Fruit fly (Drosophila melanogaster) whole organism, embryonic: ENCODE data around the gene zye.

Source experiments
- ATbp ChIP-seq: fragments of 200-800 bp; sonication (Bioruptor generic); optimal IDR thresholded peaks from 2 replicates; lab custom pipeline; 2017; ENCODE audit warnings: missing biosample characterization, mild to moderate bottlenecking, missing genetic modification characterization, missing genetic modification reagents
- CG10462 ChIP-seq: fragments of 200-800 bp; sonication (Bioruptor generic); optimal IDR thresholded peaks from 2 replicates; lab custom pipeline; 2016; ENCODE audit warnings: missing biosample characterization, missing genetic modification characterization
- CG12104 ChIP-seq: fragments of 200-800 bp; sonication (Bioruptor generic); optimal IDR thresholded peaks from 3 replicates; lab custom pipeline; 2016; ENCODE audit warnings: missing biosample characterization, missing genetic modification characterization
- CG17186 ChIP-seq: fragments of 200-800 bp; sonication (Bioruptor generic); optimal IDR thresholded peaks from 3 replicates; lab custom pipeline; 2017; ENCODE audit warnings: missing biosample characterization, missing genetic modification reagents, missing genetic modification characterization
- CG2202 ChIP-seq: fragments of 200-800 bp; sonication (Bioruptor generic); optimal IDR thresholded peaks from 2 replicates; lab custom pipeline; 2018; ENCODE audit warnings: missing biosample characterization, mild to moderate bottlenecking, missing genetic modification characterization
- CG30403 ChIP-seq: fragments of 200-800 bp; sonication (Bioruptor generic); optimal IDR thresholded peaks from 3 replicates; lab custom pipeline; 2016; ENCODE audit warnings: missing biosample characterization, missing genetic modification characterization
- CG30431 ChIP-seq: fragments of 200-800 bp; sonication (Bioruptor generic); optimal IDR thresholded peaks from 2 replicates; lab custom pipeline; 2017; ENCODE audit warnings: missing biosample characterization, missing genetic modification characterization
- CG32532 ChIP-seq: fragments of 200-800 bp; sonication (Bioruptor generic); IDR thresholded peaks from 2 replicates; pipeline ENCODE4 v1.3.6; 2022; ENCODE audit warnings: missing biosample characterization, missing genetic modification characterization
- CG33213 ChIP-seq: fragments of 200-800 bp; sonication (Bioruptor generic); optimal IDR thresholded peaks from 3 replicates; lab custom pipeline; 2016; ENCODE audit warnings: missing biosample characterization, missing genetic modification characterization
- CG3847 ChIP-seq: fragments of 200-800 bp; sonication (Bioruptor generic); IDR thresholded peaks from 2 replicates; pipeline ENCODE4 v1.3.6; 2022; ENCODE audit warnings: missing biosample characterization, missing genetic modification characterization
- CG4707 ChIP-seq: fragments of 200-800 bp; sonication (Bioruptor generic); optimal IDR thresholded peaks from 2 replicates; lab custom pipeline; 2018; ENCODE audit warnings: missing biosample characterization, mild to moderate bottlenecking, missing genetic modification characterization, moderate library complexity
- CG5245 ChIP-seq: fragments of 200-800 bp; sonication (Bioruptor generic); optimal IDR thresholded peaks from 3 replicates; lab custom pipeline; 2016; ENCODE audit warnings: missing biosample characterization, missing genetic modification characterization
- CG6791 ChIP-seq: fragments of 200-800 bp; sonication (Bioruptor generic); IDR thresholded peaks from 3 replicates; pipeline ENCODE4 v1.3.6; 2022; ENCODE audit warnings: missing biosample characterization, missing genetic modification characterization; ENCODE audit not compliant: partially characterized antibody
- CG6854 ChIP-seq: fragments of 200-800 bp; sonication (Bioruptor generic); optimal IDR thresholded peaks from 3 replicates; lab custom pipeline; 2017; ENCODE audit warnings: missing biosample characterization, mild to moderate bottlenecking, missing genetic modification characterization
- CG7357 ChIP-seq: fragments of 200-800 bp; sonication (Bioruptor generic); IDR thresholded peaks from 3 replicates; pipeline ENCODE4 v1.3.6; 2022; ENCODE audit warnings: missing biosample characterization, missing genetic modification characterization
- CG7556 ChIP-seq: fragments of 200-800 bp; sonication (Bioruptor generic); optimal IDR thresholded peaks from 2 replicates; lab custom pipeline; 2017; ENCODE audit warnings: missing biosample characterization, mild to moderate bottlenecking, missing genetic modification characterization
- CG7745 ChIP-seq: fragments of 200-800 bp; sonication (Bioruptor generic); optimal IDR thresholded peaks from 2 replicates; lab custom pipeline; 2018; ENCODE audit warnings: missing biosample characterization, mild to moderate bottlenecking, missing genetic modification characterization, moderate library complexity
- CG8388 ChIP-seq: fragments of 200-800 bp; sonication (Bioruptor generic); optimal IDR thresholded peaks from 2 replicates; lab custom pipeline; 2019; ENCODE audit warnings: missing biosample characterization, mild to moderate bottlenecking, missing genetic modification characterization, moderate library complexity
- CG9932 ChIP-seq: fragments of 200-800 bp; sonication (Bioruptor generic); IDR thresholded peaks from 2 replicates; pipeline ENCODE4 v1.3.6; 2022; ENCODE audit warnings: missing biosample characterization, missing genetic modification characterization
- Camta ChIP-seq: fragments of 200-800 bp; sonication (Bioruptor generic); optimal IDR thresholded peaks from 2 replicates; lab custom pipeline; 2016; ENCODE audit warnings: missing biosample characterization, missing genetic modification characterization
- D19A ChIP-seq: fragments of 200-800 bp; optimal IDR thresholded peaks from 3 replicates; lab custom pipeline; 2019; ENCODE audit warnings: missing biosample characterization, mild to moderate bottlenecking, missing genetic modification characterization, moderate library complexity
- HLH3B ChIP-seq: fragments of 200-800 bp; sonication (Bioruptor generic); IDR thresholded peaks from 2 replicates; pipeline ENCODE4 v1.3.6; 2022; ENCODE audit warnings: missing biosample characterization, missing genetic modification characterization
- Hr3 ChIP-seq: fragments of 200-800 bp; sonication (Bioruptor generic); optimal IDR thresholded peaks from 3 replicates; lab custom pipeline; 2016; ENCODE audit warnings: missing biosample characterization, missing genetic modification characterization
- MBD-R2 ChIP-seq: fragments of 200-800 bp; sonication (Bioruptor generic); IDR thresholded peaks from 2 replicates; pipeline ENCODE4 v1.3.6; 2022; ENCODE audit warnings: missing biosample characterization, missing genetic modification characterization
- MTF-1 ChIP-seq: fragments of 200-800 bp; sonication (Bioruptor generic); optimal IDR thresholded peaks from 2 replicates; lab custom pipeline; 2018; ENCODE audit warnings: missing biosample characterization, mild to moderate bottlenecking, missing genetic modification characterization, borderline replicate concordance
- Med ChIP-seq: fragments of 200-800 bp; sonication (Bioruptor generic); peaks from one replicate; lab custom pipeline; 2016; ENCODE audit warnings: missing biosample characterization, missing genetic modification characterization, mild to moderate bottlenecking, inconsistent platforms, moderate library complexity
- Neu2 ChIP-seq: fragments of 200-800 bp; sonication (Bioruptor generic); optimal IDR thresholded peaks from 3 replicates; lab custom pipeline; 2016; ENCODE audit warnings: missing biosample characterization, missing genetic modification characterization, borderline replicate concordance
- Ptx1 ChIP-seq: fragments of 200-800 bp; sonication (Bioruptor generic); IDR thresholded peaks from 2 replicates; pipeline ENCODE4 v1.3.6; 2022; ENCODE audit warnings: missing biosample characterization, missing genetic modification characterization
- Sox100B ChIP-seq: fragments of 200-800 bp; sonication (Bioruptor generic); optimal IDR thresholded peaks from 3 replicates; lab custom pipeline; 2018; ENCODE audit warnings: missing biosample characterization, mild to moderate bottlenecking, missing genetic modification characterization
- az2 ChIP-seq: fragments of 200-800 bp; sonication (Bioruptor generic); optimal IDR thresholded peaks from 3 replicates; lab custom pipeline; 2016; ENCODE audit warnings: missing biosample characterization, missing genetic modification characterization
- bab2 ChIP-seq: fragments of 200-800 bp; sonication (Bioruptor generic); optimal IDR thresholded peaks from 2 replicates; lab custom pipeline; 2016; ENCODE audit warnings: missing biosample characterization, missing genetic modification characterization
- bcd ChIP-seq: fragments of 200-800 bp; sonication (Bioruptor generic); optimal IDR thresholded peaks from 2 replicates; lab custom pipeline; 2017; ENCODE audit warnings: missing biosample characterization, mild to moderate bottlenecking, missing genetic modification characterization
- bigmax ChIP-seq: fragments of 200-800 bp; sonication (Bioruptor generic); optimal IDR thresholded peaks from 2 replicates; lab custom pipeline; 2018; ENCODE audit warnings: missing biosample characterization, mild to moderate bottlenecking, missing genetic modification characterization
- fd64A ChIP-seq: fragments of 200-800 bp; sonication (Bioruptor generic); optimal IDR thresholded peaks from 3 replicates; lab custom pipeline; 2018; ENCODE audit warnings: missing biosample characterization, mild to moderate bottlenecking, missing genetic modification characterization
- gem ChIP-seq: fragments of 200-800 bp; sonication (Bioruptor generic); optimal IDR thresholded peaks from 2 replicates; lab custom pipeline; 2019; ENCODE audit warnings: missing biosample characterization, mild to moderate bottlenecking, missing genetic modification characterization, moderate library complexity
- hkb ChIP-seq, 2 experiments: fragments of 200-800 bp in 1 of 2; fragments of >200 bp in 1 of 2; sonication (Bioruptor generic) in 1 of 2; IDR thresholded peaks in 1 of 2; optimal IDR thresholded peaks in 1 of 2; 2 replicates each; pipeline versions ENCODE4 v1.3.6 to Lab custom; 2017 to 2022; ENCODE audit warnings: missing biosample characterization in 1 of 2, missing genetic modification characterization in 1 of 2
- klu ChIP-seq: fragments of 200-800 bp; sonication (Bioruptor generic); IDR thresholded peaks from 2 replicates; pipeline ENCODE4 v1.3.6; 2022; ENCODE audit warnings: missing biosample characterization, missing genetic modification characterization
- lola ChIP-seq, 3 experiments: fragments of >200 bp in 2 of 3; fragments of 200-800 bp in 1 of 3; sonication (Bioruptor generic) in 1 of 3; optimal IDR thresholded peaks; 2 replicates each; lab custom pipeline; 2017 to 2019; ENCODE audit warnings: missing biosample characterization in 3 of 3, missing genetic modification characterization in 3 of 3, mild to moderate bottlenecking in 1 of 3, moderate library complexity in 1 of 3
- maf-S ChIP-seq: fragments of 200-800 bp; sonication (Bioruptor generic); optimal IDR thresholded peaks from 2 replicates; lab custom pipeline; 2016; ENCODE audit warnings: missing biosample characterization, missing genetic modification characterization
- nau ChIP-seq: fragments of 200-800 bp; sonication (Bioruptor generic); optimal IDR thresholded peaks from 3 replicates; lab custom pipeline; 2017; ENCODE audit warnings: missing biosample characterization, mild to moderate bottlenecking, missing genetic modification characterization, missing genetic modification reagents
- p53 ChIP-seq: fragments of 200-800 bp; sonication (Bioruptor generic); optimal IDR thresholded peaks from 2 replicates; lab custom pipeline; 2016; ENCODE audit warnings: missing biosample characterization, missing genetic modification characterization
- pzg ChIP-seq: fragments of 200-800 bp; sonication (Bioruptor generic); optimal IDR thresholded peaks from 3 replicates; lab custom pipeline; 2018; ENCODE audit warnings: missing biosample characterization, mild to moderate bottlenecking, missing genetic modification characterization, moderate library complexity
- scrt ChIP-seq: fragments of 200-800 bp; sonication (Bioruptor generic); optimal IDR thresholded peaks from 2 replicates; lab custom pipeline; 2018; ENCODE audit warnings: missing biosample characterization, mild to moderate bottlenecking, missing genetic modification characterization, moderate library complexity
- sd ChIP-seq: fragments of 200-800 bp; sonication (Bioruptor generic); optimal IDR thresholded peaks from 3 replicates; lab custom pipeline; 2018; ENCODE audit warnings: missing biosample characterization, mild to moderate bottlenecking, missing genetic modification characterization, moderate library complexity
- sim ChIP-seq: fragments of 200-800 bp; sonication (Bioruptor generic); IDR thresholded peaks from 2 replicates; pipeline ENCODE4 v1.3.6; 2022; ENCODE audit warnings: missing biosample characterization, missing genetic modification characterization
- sob ChIP-seq: fragments of 200-800 bp; sonication (Bioruptor generic); IDR thresholded peaks from 2 replicates; pipeline ENCODE4 v1.3.6; 2022; ENCODE audit warnings: missing biosample characterization, missing genetic modification characterization
- sqz ChIP-seq: fragments of 200-800 bp; sonication (Bioruptor generic); optimal IDR thresholded peaks from 3 replicates; lab custom pipeline; 2018; ENCODE audit warnings: missing biosample characterization, mild to moderate bottlenecking, missing genetic modification characterization
- usp ChIP-seq: fragments of >200 bp; optimal IDR thresholded peaks from 2 replicates; lab custom pipeline; 2017; ENCODE audit warnings: missing biosample characterization, missing genetic modification characterization
- wdn ChIP-seq: fragments of 200-800 bp; sonication (Bioruptor generic); IDR thresholded peaks from 2 replicates; pipeline ENCODE4 v1.3.6; 2022; ENCODE audit warnings: missing biosample characterization, missing genetic modification characterization

zye gene

DNA sequence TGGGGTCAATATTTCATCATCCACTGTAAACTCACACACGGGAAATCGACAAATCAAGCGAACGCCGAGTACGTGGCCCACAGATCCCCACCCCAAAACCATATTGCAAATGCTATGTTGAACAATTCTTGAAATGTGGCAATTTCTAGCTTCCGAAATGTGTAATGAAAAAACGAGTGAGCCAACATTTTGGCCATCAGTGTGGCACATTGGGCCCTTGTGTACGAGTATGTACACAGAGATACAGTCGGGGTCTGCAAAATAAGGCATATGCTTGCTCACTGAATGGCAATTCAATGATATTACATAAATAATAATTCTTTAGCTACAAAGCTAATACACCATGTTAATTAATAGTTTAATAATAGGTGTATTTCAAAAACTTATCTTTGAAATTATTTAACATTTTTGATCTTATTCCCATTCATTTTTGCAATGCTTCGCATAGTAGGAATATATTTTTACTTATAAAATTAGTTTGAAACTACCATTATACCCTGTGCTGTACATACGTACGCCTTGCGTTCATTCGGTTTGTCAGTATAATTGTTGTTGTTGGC lies 13.8 kb upstream of the zye start (continued):
- peak; percentile 87 for TF ChIP-seq bcd (GFP tag; lab: Kevin White, UChicago)
- peak; percentile 80 for TF ChIP-seq CG10462 (GFP tag; lab: Kevin White, UChicago)
- TF ChIP-seq sim (GFP tag; lab: Robert Waterston, UW) = peak; percentile 24; the same call in 1 of the 2 replicates
- TF ChIP-seq nau (GFP tag; lab: Kevin White, UChicago) = peak; percentile 80
- TF ChIP-seq CG12104 = peak; percentile 83
- TF ChIP-seq hkb (optimal IDR thresholded peaks at IDR 0.05; lab: Kevin White, UChicago) = no peak
- peak; percentile 85 for TF ChIP-seq hkb (GFP tag; IDR thresholded peaks at IDR 0.05; lab: Robert Waterston, UW)
- peak; percentile 93 for TF ChIP-seq gem (tag; lab: Kevin White, UChicago)
- TF ChIP-seq bigmax (GFP tag; lab: Kevin White, UChicago) = no peak
- peak; percentile 56 for TF ChIP-seq CG4707
- peak; percentile 92 for TF ChIP-seq CG30403 (GFP tag; lab: Kevin White, UChicago)
- TF ChIP-seq Hr3 (GFP tag; lab: Kevin White, UChicago) = peak; percentile 88
- TF ChIP-seq Neu2 (GFP tag; lab: Kevin White, UChicago) = no peak
- TF ChIP-seq sob (GFP tag; lab: Robert Waterston, UW) = peak; percentile 86
- no peak for TF ChIP-seq usp (GFP tag; lab: Kevin White, UChicago)
- peak; percentile 80 for TF ChIP-seq ATbp (GFP tag; lab: Kevin White, UChicago)
- peak; percentile 91 for TF ChIP-seq CG32532 (GFP tag; lab: Robert Waterston, UW)
- TF ChIP-seq Ptx1 (GFP tag; lab: Robert Waterston, UW) = peak; percentile 92
- TF ChIP-seq klu = peak; percentile 82
- TF ChIP-seq Sox100B (GFP tag; lab: Kevin White, UChicago) = peak; percentile 91
- peak; percentile 76 for TF ChIP-seq sqz (GFP tag; lab: Kevin White, UChicago)
- TF ChIP-seq CG3847 (GFP tag; lab: Robert Waterston, UW) = peak; percentile 83
- TF ChIP-seq bab2 = peak; percentile 80
- peak; percentile 82 for TF ChIP-seq CG8388 (GFP tag; lab: Kevin White, UChicago)
- TF ChIP-seq CG6854 (GFP tag; lab: Kevin White, UChicago) = peak; percentile 66
- peak; percentile 84 for TF ChIP-seq D19A (tag; lab: Kevin White, UChicago)
- TF ChIP-seq CG7556 (GFP tag; lab: Kevin White, UChicago) = peak; percentile 89
- TF ChIP-seq MBD-R2 = peak; percentile 60; the same call in 1 of the 2 replicates
- TF ChIP-seq lola (GFP tag; optimal IDR thresholded peaks at IDR 0.05; lab: Kevin White, UChicago) = peak in 1 of 3 experiments; percentile 81
- peak; percentile 72 for TF ChIP-seq Camta
- TF ChIP-seq CG6791 (GFP tag; lab: Robert Waterston, UW) = no peak
- TF ChIP-seq CG2202 (tag; lab: Kevin White, UChicago) = peak; percentile 63
- peak; percentile 78 for TF ChIP-seq CG30431 (GFP tag; lab: Kevin White, UChicago)
- TF ChIP-seq wdn = peak; percentile 83
- TF ChIP-seq CG7745 (tag; lab: Kevin White, UChicago) = no peak
- TF ChIP-seq maf-S (GFP tag; lab: Kevin White, UChicago) = peak; percentile 76
- peak; percentile 72 for TF ChIP-seq CG5245
- TF ChIP-seq fd64A (GFP tag; lab: Kevin White, UChicago) = peak; percentile 62
- peak; percentile 29 for TF ChIP-seq CG17186 (GFP tag; lab: Kevin White, UChicago)
- peak; percentile 96 for TF ChIP-seq Med (GFP tag; lab: Kevin White, UChicago)
- peak; percentile 2 for TF ChIP-seq pzg
- TF ChIP-seq scrt (GFP tag; lab: Kevin White, UChicago) = peak; percentile 73
- TF ChIP-seq az2 (GFP tag; lab: Kevin White, UChicago) = peak; percentile 89
- no peak for TF ChIP-seq p53 (GFP tag; lab: Kevin White, UChicago)
- peak; percentile 85 for TF ChIP-seq sd
- TF ChIP-seq CG9932 (GFP tag; lab: Robert Waterston, UW) = peak; percentile 90
- TF ChIP-seq MTF-1 (GFP tag; lab: Kevin White, UChicago) = peak; percentile 44
- peak; percentile 65 for TF ChIP-seq CG33213 (GFP tag; lab: Kevin White, UChicago)
- TF ChIP-seq HLH3B (GFP tag; lab: Robert Waterston, UW) = peak; percentile 75
- TF ChIP-seq CG7357 (GFP tag; lab: Robert Waterston, UW) = peak; percentile 72
